Fruit fly (Drosophila melanogaster) S2 (cell line): ENCODE data around the gene Cpr78Cb.

ENCODE experiments used
- CG8478 ChIP-seq: fragments of >200 bp; optimal IDR thresholded peaks from 2 replicates; lab custom pipeline; 2018
- CTCF ChIP-seq, 2 experiments: fragments of >200 bp; optimal IDR thresholded peaks; 2 replicates each; lab custom pipeline; 2018

dm6 chr3L:21256062-21257023 is 37.9 kb upstream of the Cpr78Cb start:
- TF ChIP-seq CTCF (optimal IDR thresholded peaks at IDR 0.05; lab: Kevin White, UChicago) (no peak), CG8478 (lab: Kevin White, UChicago) (no peak)
